Fruit fly (Drosophila melanogaster): Measurements from ENCODE around the gene Oatp74D.

Gene Oatp74D

dm6 chr3L:17529511-17530194 is 42.7 kb downstream of the Oatp74D start, which contains the start of the genes Edc3 and Nedd4:
Gene Edc3, minus strand, starts transcription at chr3L:17529861.
Gene Nedd4, plus strand, starts transcription at chr3L:17530081.
- no peak for TF ChIP-seq CG10348 (GFP tag; IDR thresholded peaks at IDR 0.05)
- TF ChIP-seq CG4496 (GFP tag; IDR thresholded peaks at IDR 0.05), result no peak
- no peak for TF ChIP-seq CG34367 (tag; optimal IDR thresholded peaks at IDR 0.05)
- no peak for TF ChIP-seq CG15710 (tag; optimal IDR thresholded peaks at IDR 0.05)
- TF ChIP-seq Pif1A (GFP tag; optimal IDR thresholded peaks at IDR 0.05), result no peak
- TF ChIP-seq CG9948 (tag; optimal IDR thresholded peaks at IDR 0.05), result no peak
- no peak for TF ChIP-seq D1 (tag; optimal IDR thresholded peaks at IDR 0.05)

- TF ChIP-seq CG10348 (GFP tag; IDR thresholded peaks at IDR 0.05), result no peak
- TF ChIP-seq CG13204 (GFP tag; optimal IDR thresholded peaks at IDR 0.05), result peak; percentile 72
- peak; percentile 16 for TF ChIP-seq EcR (GFP tag; optimal IDR thresholded peaks at IDR 0.05)
These were observed 43.7 kb downstream of the Oatp74D start for dm6 chr3L:17530471-17531149.

dm6 chr3L:17531397-17531796 is 44.5 kb downstream of the Oatp74D start:
- TF ChIP-seq fd96Ca (GFP tag; IDR thresholded peaks at IDR 0.05) (no peak), rn (GFP tag; IDR thresholded peaks at IDR 0.05) (no peak), CG8301 (tag; optimal IDR thresholded peaks at IDR 0.05) (no peak)

- TF ChIP-seq CG10348 (GFP tag; IDR thresholded peaks at IDR 0.05) (no peak), Pif1B (GFP tag; optimal IDR thresholded peaks at IDR 0.05) (no peak), CG34367 (tag; optimal IDR thresholded peaks at IDR 0.05) (no peak), Ets98B (GFP tag; IDR thresholded peaks at IDR 0.05) (no peak)
These were observed 45.3 kb downstream of the Oatp74D start for dm6 chr3L:17532197-17532596.

dm6 chr3L:17532898-17533700 is 46.2 kb downstream of the Oatp74D start:
- TF ChIP-seq CG12605 (GFP tag; IDR thresholded peaks at IDR 0.05), result peak; percentile 86
- peak; percentile 21 for TF ChIP-seq Pif1A (GFP tag; optimal IDR thresholded peaks at IDR 0.05)
- peak; percentile 15 for TF ChIP-seq EcR (GFP tag; optimal IDR thresholded peaks at IDR 0.05)
- no peak for TF ChIP-seq gl (tag; optimal IDR thresholded peaks at IDR 0.05)
- no peak for TF ChIP-seq Pif1B (GFP tag; optimal IDR thresholded peaks at IDR 0.05)
- TF ChIP-seq CG4496 (GFP tag; IDR thresholded peaks at IDR 0.05), result no peak
- TF ChIP-seq Snoo (tag; optimal IDR thresholded peaks at IDR 0.05), result peak; percentile 26
- peak; percentile 36 for TF ChIP-seq CG8159 (tag; optimal IDR thresholded peaks at IDR 0.05)
- peak; percentile 24 for TF ChIP-seq CG17806 (tag; optimal IDR thresholded peaks at IDR 0.05)
- TF ChIP-seq CG13204 (GFP tag; optimal IDR thresholded peaks at IDR 0.05), result peak; percentile 43
- TF ChIP-seq CG15710 (tag; optimal IDR thresholded peaks at IDR 0.05), result peak; percentile 50
- TF ChIP-seq Ets98B (GFP tag; IDR thresholded peaks at IDR 0.05), result peak; percentile 35; the same call in 1 of the 2 replicates
- peak; percentile 23 for TF ChIP-seq CG9948 (tag; optimal IDR thresholded peaks at IDR 0.05)

- TF ChIP-seq rn (GFP tag; IDR thresholded peaks at IDR 0.05) (no peak), Ets98B (GFP tag; IDR thresholded peaks at IDR 0.05) (no peak), CG10348 (GFP tag; IDR thresholded peaks at IDR 0.05) (no peak)
These were observed 46.8 kb downstream of the Oatp74D start for dm6 chr3L:17533745-17534144.

- TF ChIP-seq EcR (GFP tag; optimal IDR thresholded peaks at IDR 0.05) (no peak), CG32121 (GFP tag; IDR thresholded peaks at IDR 0.05) (no peak), Ets98B (GFP tag; IDR thresholded peaks at IDR 0.05) (no peak), CG8301 (tag; optimal IDR thresholded peaks at IDR 0.05) (no peak), Snoo (tag; optimal IDR thresholded peaks at IDR 0.05) (no peak)
These were observed 47.5 kb downstream of the Oatp74D start for dm6 chr3L:17534396-17534795.

- TF ChIP-seq rn (GFP tag; IDR thresholded peaks at IDR 0.05), result no peak
- no peak for TF ChIP-seq CG8301 (tag; optimal IDR thresholded peaks at IDR 0.05)
- TF ChIP-seq Pif1B (GFP tag; optimal IDR thresholded peaks at IDR 0.05), result no peak
- no peak for TF ChIP-seq Pif1A (GFP tag; optimal IDR thresholded peaks at IDR 0.05)
- no peak for TF ChIP-seq CG10348 (GFP tag; IDR thresholded peaks at IDR 0.05)
- no peak for TF ChIP-seq CG17806 (tag; optimal IDR thresholded peaks at IDR 0.05)
- TF ChIP-seq CG32121 (GFP tag; IDR thresholded peaks at IDR 0.05), result no peak
- TF ChIP-seq Snoo (tag; optimal IDR thresholded peaks at IDR 0.05), result no peak
- TF ChIP-seq fd96Ca (GFP tag; IDR thresholded peaks at IDR 0.05), result no peak
- TF ChIP-seq CG14655 (GFP tag; optimal IDR thresholded peaks at IDR 0.05), result no peak
- no peak for TF ChIP-seq CG9948 (tag; optimal IDR thresholded peaks at IDR 0.05)
- no peak for TF ChIP-seq Ets98B (GFP tag; IDR thresholded peaks at IDR 0.05)
These were observed 48.9 kb downstream of the Oatp74D start for dm6 chr3L:17535768-17536167.
